Fruit fly (Drosophila melanogaster): ENCODE data around the gene ringer.

dm6 chr3L:16359219-16359748 is at the start of gene ringer:
- TF ChIP-seq OdsH (GFP tag; optimal IDR thresholded peaks at IDR 0.05) = no peak
- no peak for TF ChIP-seq Abd-B (GFP tag; optimal IDR thresholded peaks at IDR 0.05)
- no peak for TF ChIP-seq fru (GFP tag; optimal IDR thresholded peaks at IDR 0.05)
- no peak for TF ChIP-seq CrebA (GFP tag; optimal IDR thresholded peaks at IDR 0.05; ENCODE audit: borderline replicate concordance)
- no peak for TF ChIP-seq pan (optimal IDR thresholded peaks at IDR 0.05)
- no peak for TF ChIP-seq Rel (GFP tag; optimal IDR thresholded peaks at IDR 0.05)
- no peak for TF ChIP-seq Rel (tag; optimal IDR thresholded peaks at IDR 0.05)
- TF ChIP-seq ey (GFP tag; optimal IDR thresholded peaks at IDR 0.05) = no peak
- no peak for TF ChIP-seq psq (GFP tag; optimal IDR thresholded peaks at IDR 0.05)
- TF ChIP-seq Sp1 (GFP tag; optimal IDR thresholded peaks at IDR 0.05) = no peak
- no peak for TF ChIP-seq h (GFP tag; optimal IDR thresholded peaks at IDR 0.05)
- no peak for TF ChIP-seq Dfd (GFP tag; optimal IDR thresholded peaks at IDR 0.05)
- no peak for TF ChIP-seq sv (GFP tag; optimal IDR thresholded peaks at IDR 0.05)
- TF ChIP-seq Myc (optimal IDR thresholded peaks at IDR 0.05) = no peak

All from whole organism, wandering third instar larva.